Fruit fly (Drosophila melanogaster) whole organism, pupa: ENCODE measurements around the gene CG13842.

Experiments
- CG10348 ChIP-seq: fragments of 200-800 bp; sonication (Bioruptor generic); IDR thresholded peaks from 2 replicates; pipeline ENCODE4 v1.3.6; 2022; ENCODE audit warnings: missing biosample characterization, missing genetic modification characterization
- CG12605 ChIP-seq: fragments of 200-800 bp; sonication (Bioruptor generic); IDR thresholded peaks from 2 replicates; pipeline ENCODE4 v1.3.6; 2022; ENCODE audit warnings: missing biosample characterization, missing genetic modification characterization
- CG13204 ChIP-seq: fragments of 200-800 bp; sonication (Bioruptor generic); optimal IDR thresholded peaks from 2 replicates; lab custom pipeline; 2018; ENCODE audit warnings: missing biosample characterization, mild to moderate bottlenecking, missing genetic modification characterization, moderate library complexity
- CG14655 ChIP-seq: fragments of 200-800 bp; sonication (Bioruptor generic); optimal IDR thresholded peaks from 3 replicates; lab custom pipeline; 2017; ENCODE audit warnings: mild to moderate bottlenecking, missing biosample characterization, missing genetic modification reagents, missing genetic modification characterization
- CG15710 ChIP-seq: fragments of 200-800 bp; sonication (Bioruptor generic); optimal IDR thresholded peaks from 2 replicates; lab custom pipeline; 2018; ENCODE audit warnings: missing biosample characterization, mild to moderate bottlenecking, missing genetic modification characterization, moderate library complexity
- CG17806 ChIP-seq: fragments of 200-800 bp; sonication (Bioruptor generic); optimal IDR thresholded peaks from 2 replicates; lab custom pipeline; 2018; ENCODE audit warnings: missing biosample characterization, mild to moderate bottlenecking, missing genetic modification characterization, moderate library complexity
- CG32121 ChIP-seq: fragments of 200-800 bp; sonication (Bioruptor generic); IDR thresholded peaks from 2 replicates; pipeline ENCODE4 v1.3.6; 2022; ENCODE audit warnings: missing biosample characterization, missing genetic modification characterization
- CG34367 ChIP-seq: fragments of 200-800 bp; sonication (Bioruptor generic); optimal IDR thresholded peaks from 2 replicates; lab custom pipeline; 2018; ENCODE audit warnings: missing biosample characterization, mild to moderate bottlenecking, missing genetic modification characterization
- CG4496 ChIP-seq: fragments of 200-800 bp; sonication (Bioruptor generic); IDR thresholded peaks from 3 replicates; pipeline ENCODE4 v1.3.6; 2022; ENCODE audit warnings: missing biosample characterization, missing genetic modification characterization
- CG8159 ChIP-seq: fragments of 200-800 bp; sonication (Bioruptor generic); optimal IDR thresholded peaks from 3 replicates; lab custom pipeline; 2018; ENCODE audit warnings: missing biosample characterization, mild to moderate bottlenecking, missing genetic modification characterization, moderate library complexity
- CG8301 ChIP-seq: fragments of 200-800 bp; sonication (Bioruptor generic); optimal IDR thresholded peaks from 2 replicates; lab custom pipeline; 2018; ENCODE audit warnings: missing biosample characterization, mild to moderate bottlenecking, missing genetic modification characterization
- CG9948 ChIP-seq: fragments of 200-800 bp; sonication (Bioruptor generic); optimal IDR thresholded peaks from 2 replicates; lab custom pipeline; 2018; ENCODE audit warnings: missing biosample characterization, mild to moderate bottlenecking, missing genetic modification characterization, moderate library complexity
- D1 ChIP-seq: fragments of 200-800 bp; sonication (Bioruptor generic); optimal IDR thresholded peaks from 2 replicates; lab custom pipeline; 2018; ENCODE audit warnings: missing biosample characterization, mild to moderate bottlenecking, missing genetic modification characterization, moderate library complexity
- EcR ChIP-seq: fragments of 200-800 bp; sonication (Bioruptor generic); optimal IDR thresholded peaks from 3 replicates; lab custom pipeline; 2019; ENCODE audit warnings: missing biosample characterization, missing genetic modification characterization, mild to moderate bottlenecking, moderate library complexity, missing genetic modification reagents
- Ets98B ChIP-seq: fragments of 200-800 bp; sonication (Bioruptor generic); IDR thresholded peaks from 2 replicates; pipeline ENCODE4 v1.3.6; 2022; ENCODE audit warnings: missing biosample characterization, missing genetic modification characterization
- Pif1A ChIP-seq: fragments of 200-800 bp; sonication (Bioruptor generic); optimal IDR thresholded peaks from 3 replicates; lab custom pipeline; 2016; ENCODE audit warnings: missing biosample characterization, missing genetic modification characterization
- Pif1B ChIP-seq: fragments of 200-800 bp; sonication (Bioruptor generic); optimal IDR thresholded peaks from 3 replicates; lab custom pipeline; 2016; ENCODE audit warnings: missing biosample characterization, missing genetic modification characterization
- Snoo ChIP-seq: fragments of 200-800 bp; sonication (Bioruptor generic); optimal IDR thresholded peaks from 3 replicates; lab custom pipeline; 2017; ENCODE audit warnings: missing biosample characterization, mild to moderate bottlenecking, missing genetic modification characterization, inconsistent platforms
- fd96Ca ChIP-seq: fragments of 200-800 bp; sonication (Bioruptor generic); IDR thresholded peaks from 3 replicates; pipeline ENCODE4 v1.3.6; 2022; ENCODE audit warnings: missing biosample characterization, missing genetic modification characterization
- gl ChIP-seq: fragments of 200-800 bp; sonication (Bioruptor generic); optimal IDR thresholded peaks from 2 replicates; lab custom pipeline; 2018; ENCODE audit warnings: missing biosample characterization, mild to moderate bottlenecking, missing genetic modification characterization
- rn ChIP-seq: fragments of 200-800 bp; sonication (Bioruptor generic); IDR thresholded peaks from 2 replicates; pipeline ENCODE4 v1.3.6; 2022; ENCODE audit warnings: missing biosample characterization, missing genetic modification characterization

The CG13842 gene

dm6 chr3R:22667959-22668316 lies 39.1 kb downstream of the CG13842 start:
- TF ChIP-seq D1 (tag; lab: Kevin White, UChicago) (no peak), CG10348 (no peak), CG32121 (GFP tag; lab: Robert Waterston, UW) (no peak), Ets98B (no peak), CG8159 (no peak), Pif1A (GFP tag; lab: Kevin White, UChicago) (no peak), CG34367 (no peak), CG8301 (tag; lab: Kevin White, UChicago) (no peak), Pif1B (no peak), Snoo (tag; lab: Kevin White, UChicago) (no peak), EcR (GFP tag; lab: Kevin White, UChicago) (no peak), rn (GFP tag; lab: Robert Waterston, UW) (no peak), CG9948 (tag; lab: Kevin White, UChicago) (no peak), gl (tag; lab: Kevin White, UChicago) (no peak), fd96Ca (GFP tag; lab: Robert Waterston, UW) (no peak)

dm6 chr3R:22667284-22667958 lies 39.7 kb downstream of the CG13842 start:
- TF ChIP-seq fd96Ca (GFP tag; lab: Robert Waterston, UW), result peak; percentile 50
- TF ChIP-seq CG14655 (GFP tag; lab: Kevin White, UChicago), result peak; percentile 96
- TF ChIP-seq Pif1B, result peak; percentile 91
- peak; percentile 99 for TF ChIP-seq CG9948 (tag; lab: Kevin White, UChicago)
- peak; percentile 81 for TF ChIP-seq rn (GFP tag; lab: Robert Waterston, UW)
- TF ChIP-seq CG15710 (tag; lab: Kevin White, UChicago), result peak; percentile 95
- peak; percentile 80 for TF ChIP-seq Ets98B
- TF ChIP-seq EcR (GFP tag; lab: Kevin White, UChicago), result peak; percentile 3
- peak; percentile 67 for TF ChIP-seq CG13204 (GFP tag; lab: Kevin White, UChicago)
- TF ChIP-seq Snoo (tag; lab: Kevin White, UChicago), result peak; percentile 92
- peak; percentile 90 for TF ChIP-seq CG32121 (GFP tag; lab: Robert Waterston, UW)
- TF ChIP-seq Pif1A (GFP tag; lab: Kevin White, UChicago), result peak; percentile 87
- TF ChIP-seq CG10348, result peak; percentile 75
- TF ChIP-seq D1 (tag; lab: Kevin White, UChicago), result peak; percentile 96
- peak; percentile 78 for TF ChIP-seq gl (tag; lab: Kevin White, UChicago)
- peak; percentile 96 for TF ChIP-seq CG17806 (tag; lab: Kevin White, UChicago)
- peak; percentile 91 for TF ChIP-seq CG34367
- TF ChIP-seq CG12605 (GFP tag; lab: Robert Waterston, UW), result peak; percentile 73; the same call in 1 of the 2 replicates
- TF ChIP-seq CG8159, result peak; percentile 99
- TF ChIP-seq CG4496 (GFP tag; lab: Robert Waterston, UW), result peak; percentile 94; the same call in 2 of the 3 replicates
- peak; percentile 94 for TF ChIP-seq CG8301 (tag; lab: Kevin White, UChicago)

- TF ChIP-seq CG4496 (GFP tag; lab: Robert Waterston, UW) (peak; percentile 59; the same call in 1 of the 3 replicates), CG34367 (peak; percentile 2), Pif1A (GFP tag; lab: Kevin White, UChicago) (no peak), CG12605 (GFP tag; lab: Robert Waterston, UW) (no peak), CG15710 (tag; lab: Kevin White, UChicago) (peak; percentile 16), gl (tag; lab: Kevin White, UChicago) (no peak), fd96Ca (GFP tag; lab: Robert Waterston, UW) (peak; percentile 38; the same call in 1 of the 3 replicates), CG8301 (tag; lab: Kevin White, UChicago) (no peak), Ets98B (peak; percentile 5; the same call in 1 of the 2 replicates)
- TF ChIP-seq, all 21 proteins: peak for 5
Measured at dm6 chr3R:22666449-22667283, 40.4 kb downstream of the CG13842 start.

dm6 chr3R:22664274-22664673 lies 42.8 kb downstream of the CG13842 start:
- peak; percentile 90 for TF ChIP-seq fd96Ca (GFP tag; lab: Robert Waterston, UW)
- TF ChIP-seq rn (GFP tag; lab: Robert Waterston, UW), result peak; percentile 51; the same call in 1 of the 2 replicates
- TF ChIP-seq Snoo (tag; lab: Kevin White, UChicago), result no peak
- TF ChIP-seq CG8159, result no peak
- peak; percentile 78 for TF ChIP-seq Pif1A (GFP tag; lab: Kevin White, UChicago)
- peak; percentile 14 for TF ChIP-seq CG15710 (tag; lab: Kevin White, UChicago)
- TF ChIP-seq Ets98B, result peak; percentile 87
- TF ChIP-seq EcR (GFP tag; lab: Kevin White, UChicago), result no peak
- no peak for TF ChIP-seq CG17806 (tag; lab: Kevin White, UChicago)
- peak; percentile 26 for TF ChIP-seq CG9948 (tag; lab: Kevin White, UChicago)
- TF ChIP-seq CG12605 (GFP tag; lab: Robert Waterston, UW), result peak; percentile 57
- TF ChIP-seq gl (tag; lab: Kevin White, UChicago), result no peak
- no peak for TF ChIP-seq CG13204 (GFP tag; lab: Kevin White, UChicago)
- no peak for TF ChIP-seq D1 (tag; lab: Kevin White, UChicago)
- peak; percentile 23 for TF ChIP-seq Pif1B
- peak; percentile 78 for TF ChIP-seq CG32121 (GFP tag; lab: Robert Waterston, UW)
- TF ChIP-seq CG14655 (GFP tag; lab: Kevin White, UChicago), result peak; percentile 73
- TF ChIP-seq CG34367, result peak; percentile 17
- peak; percentile 86 for TF ChIP-seq CG4496 (GFP tag; lab: Robert Waterston, UW)
- TF ChIP-seq CG8301 (tag; lab: Kevin White, UChicago), result peak; percentile 79
- TF ChIP-seq CG10348, result no peak
